Worm (Caenorhabditis elegans): ENCODE results near the gene fbxa-78.
A peak's percentile ranks its signal among the peaks of the same experiment; 100 is the strongest.
"Not testable (repeated sequence)": the region's sequence is repeated elsewhere in the genome, so short reads cannot be mapped to it uniquely, and the experiment has no call there.

Gene fbxa-78

DNA sequence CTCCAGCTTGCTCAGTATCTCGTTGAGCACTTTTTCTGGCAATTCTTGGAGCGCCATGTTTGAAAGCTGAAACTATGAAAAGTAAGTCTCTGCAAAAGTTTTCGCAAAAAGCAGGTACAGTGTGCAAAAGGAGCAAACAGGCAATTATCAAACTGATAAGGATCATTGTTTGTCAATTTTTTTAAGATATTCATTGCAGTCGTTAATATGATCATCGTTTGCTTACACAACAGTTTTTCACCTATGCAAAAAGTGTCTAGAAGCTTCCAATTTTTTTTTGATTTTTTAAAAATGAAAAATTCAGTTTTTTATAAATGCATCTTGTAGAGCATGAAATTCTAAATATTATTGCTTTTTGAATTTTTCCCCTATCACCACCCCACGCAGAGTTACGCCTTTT lies at the start of gene fbxa-78:
Gene fbxa-78, minus strand, starts transcription at position 101 of the 400 bp plus-strand sequence.
- not testable (repeated sequence) for TF ChIP-seq nhr-11 (tag; optimal IDR thresholded peaks at IDR 0.05); lsy-2 (tag; optimal IDR thresholded peaks at IDR 0.05); sup-37 (GFP tag; optimal IDR thresholded peaks at IDR 0.05)

DNA sequence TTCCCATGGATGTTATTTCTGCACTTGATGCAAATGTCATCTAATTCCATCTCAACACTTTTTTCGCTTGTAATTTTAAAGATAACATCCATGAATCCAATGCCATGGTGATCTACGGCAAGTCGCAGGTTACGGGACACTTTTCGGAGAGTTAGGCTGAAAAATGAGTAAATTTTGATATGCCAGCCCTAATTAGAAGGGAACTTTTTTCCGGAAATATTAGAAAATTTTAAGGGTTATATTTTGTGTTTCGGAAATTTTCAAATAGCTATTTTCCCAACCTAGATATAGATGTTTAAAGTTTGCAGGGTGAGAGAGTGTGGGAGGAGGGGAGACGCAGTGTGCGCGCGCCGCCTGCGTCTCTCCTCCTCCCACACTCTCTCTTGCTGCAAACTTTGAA lies 49.1 kb upstream of the fbxa-78 start:
- TF ChIP-seq lir-3 (tag; optimal IDR thresholded peaks at IDR 0.05; ENCODE audit: poor library complexity) (no peak), efl-1 (optimal IDR thresholded peaks at IDR 0.05) (no peak), efl-1 (GFP tag; optimal IDR thresholded peaks at IDR 0.05 in 1 of 2) (peak in 1 of 2 experiments; percentile 51)

DNA sequence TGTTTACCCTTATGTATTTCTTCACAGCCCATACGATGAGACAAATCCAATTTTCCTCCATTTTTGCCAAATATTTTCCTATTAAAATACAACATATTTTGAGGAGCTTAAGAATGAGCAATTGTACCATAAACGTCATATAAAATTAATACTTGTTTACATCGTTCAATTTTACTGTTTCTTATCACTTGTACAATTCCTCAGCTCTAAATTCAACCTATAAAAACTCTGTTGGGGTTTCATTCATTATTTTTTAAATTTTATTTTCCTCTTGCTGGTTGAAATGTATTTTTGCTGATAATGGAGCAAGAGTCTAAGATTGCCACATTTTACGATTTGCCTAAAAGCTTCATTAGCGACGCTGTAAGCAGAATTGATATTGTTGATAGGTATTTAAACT lies 45.2 kb upstream of the fbxa-78 start, which contains the start of gene fbxa-75:
Gene fbxa-75, plus strand, starts transcription at position 301 of the 400 bp plus-strand sequence.
- TF ChIP-seq zip-4 (GFP tag; optimal IDR thresholded peaks at IDR 0.05) (no peak), rnt-1 (tag; optimal IDR thresholded peaks at IDR 0.05) (no peak), ceh-90 (tag; optimal IDR thresholded peaks at IDR 0.05) (no peak), sox-4 (tag; optimal IDR thresholded peaks at IDR 0.05) (no peak), nhr-84 (tag; optimal IDR thresholded peaks at IDR 0.05) (no peak), tbx-2 (tag; optimal IDR thresholded peaks at IDR 0.05) (no peak), hpl-2 (GFP tag; optimal IDR thresholded peaks at IDR 0.05) (no peak), fkh-10 (GFP tag; optimal IDR thresholded peaks at IDR 0.05) (no peak), lin-13 (GFP tag; optimal IDR thresholded peaks at IDR 0.05) (no peak), nhr-12 (tag; optimal IDR thresholded peaks at IDR 0.05) (no peak), ama-1 (optimal IDR thresholded peaks at IDR 0.05) (no peak), mab-9 (GFP tag; IDR thresholded peaks at IDR 0.05) (no peak)

DNA sequence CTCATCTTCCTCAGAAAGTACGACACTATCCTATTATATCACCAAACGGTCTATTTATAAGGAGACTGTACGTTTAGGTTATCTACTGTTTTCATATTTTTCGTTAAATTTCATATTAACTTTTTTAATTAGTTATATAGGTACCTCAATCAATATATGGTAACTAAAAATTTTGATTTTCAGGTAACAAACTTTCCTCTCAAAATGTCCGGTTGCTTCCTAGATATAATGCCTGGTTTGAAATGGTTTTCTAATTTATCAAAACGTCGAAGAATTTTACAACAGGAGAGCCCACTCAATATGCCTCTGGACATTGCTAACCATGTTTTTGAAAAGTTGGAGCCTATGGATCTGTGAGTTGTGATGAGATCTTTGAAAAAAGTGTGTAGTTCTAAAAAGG lies 39.3 kb upstream of the fbxa-78 start, which contains the start of gene fbxa-28:
Gene fbxa-28, plus strand, starts transcription at position 301 of the 400 bp plus-strand sequence.
- no peak for TF ChIP-seq C34B4.2 (tag; optimal IDR thresholded peaks at IDR 0.05)
- TF ChIP-seq ces-1 (GFP tag; optimal IDR thresholded peaks at IDR 0.05) = no peak
- no peak for TF ChIP-seq unc-30 (tag; optimal IDR thresholded peaks at IDR 0.05)
- no peak for TF ChIP-seq xbp-1 (tag; optimal IDR thresholded peaks at IDR 0.05)
- TF ChIP-seq tlp-1 (tag; optimal IDR thresholded peaks at IDR 0.05) = no peak
- no peak for TF ChIP-seq ama-1 (optimal IDR thresholded peaks at IDR 0.05)

DNA sequence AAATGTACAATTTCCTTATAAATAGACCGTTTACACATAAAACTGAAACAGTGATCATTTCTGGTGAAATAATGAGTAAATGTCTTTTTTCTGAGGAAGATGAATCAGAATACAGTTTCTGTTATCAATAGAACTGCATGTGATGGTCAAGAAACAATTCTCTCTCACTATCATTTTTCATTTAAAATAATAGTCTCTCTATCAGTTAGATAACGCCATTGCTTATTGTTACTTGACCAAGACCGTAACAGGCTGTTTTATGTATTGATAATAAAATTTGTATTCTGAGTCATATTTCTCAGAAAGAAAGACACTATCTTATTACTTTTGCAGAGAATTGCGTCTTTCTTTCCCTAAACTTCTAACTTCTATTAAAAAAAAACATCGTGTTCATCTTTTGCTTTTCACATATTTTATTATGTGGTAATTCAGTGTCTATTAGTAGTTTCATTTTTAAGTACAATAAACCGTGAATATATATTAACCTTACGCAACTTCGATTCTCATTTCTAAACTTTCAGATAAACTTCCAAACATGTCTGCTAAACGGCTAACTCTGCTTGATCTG lies 37.0 kb upstream of the fbxa-78 start, which contains the start of gene fbxa-35:
Gene fbxa-35, plus strand, starts transcription at position 518 of the 568 bp plus-strand sequence.
- TF ChIP-seq egl-13 (tag; optimal IDR thresholded peaks at IDR 0.05) (no peak), elt-3 (tag; optimal IDR thresholded peaks at IDR 0.05) (peak in 2 of 6 experiments; percentile 13), efl-1 (optimal IDR thresholded peaks at IDR 0.05) (no peak), efl-1 (GFP tag; optimal IDR thresholded peaks at IDR 0.05 in 1 of 2) (peak in 1 of 2 experiments; percentile 19), elt-2 (tag; optimal IDR thresholded peaks at IDR 0.05) (peak; percentile 82), nhr-77 (tag; optimal IDR thresholded peaks at IDR 0.05) (no peak)

DNA sequence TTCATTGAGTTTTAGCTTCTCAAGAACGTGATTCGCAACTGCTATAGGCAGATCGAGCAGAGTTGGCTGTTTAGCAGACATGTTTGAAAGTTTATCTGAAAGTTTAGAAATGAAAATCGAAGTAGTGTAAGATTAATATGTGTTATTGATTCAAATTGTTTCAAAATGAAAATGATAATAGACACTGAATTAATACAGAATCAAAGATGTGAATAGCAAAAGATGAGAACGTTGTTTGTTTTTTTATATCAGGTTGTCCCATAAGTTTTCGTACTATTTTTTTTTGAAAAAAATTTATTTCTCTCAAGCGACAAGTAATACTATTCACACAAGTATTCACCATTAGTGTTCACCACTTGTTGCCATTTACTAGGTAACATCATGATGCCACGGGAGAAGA lies 34.9 kb upstream of the fbxa-78 start, which contains the start of gene fbxa-36:
Gene fbxa-36, minus strand, starts transcription at position 101 of the 400 bp plus-strand sequence.
- no peak for TF ChIP-seq aly-2 (tag; optimal IDR thresholded peaks at IDR 0.05)
- TF ChIP-seq Y116A8C.19 (tag; optimal IDR thresholded peaks at IDR 0.05; ENCODE audit: borderline replicate concordance) = no peak
- TF ChIP-seq F16B12.6 (tag; optimal IDR thresholded peaks at IDR 0.05) = no peak
- no peak for TF ChIP-seq nhr-20 (tag; optimal IDR thresholded peaks at IDR 0.05)
- no peak for TF ChIP-seq ceh-63 (GFP tag; optimal IDR thresholded peaks at IDR 0.05)
- TF ChIP-seq swsn-7 (tag; optimal IDR thresholded peaks at IDR 0.05) = no peak
- TF ChIP-seq blmp-1 (tag; optimal IDR thresholded peaks at IDR 0.05) = no peak
- TF ChIP-seq dsc-1 (tag; optimal IDR thresholded peaks at IDR 0.05) = no peak
- TF ChIP-seq C16A3.4 (tag; optimal IDR thresholded peaks at IDR 0.05) = no peak
- no peak for TF ChIP-seq C34B4.2 (tag; optimal IDR thresholded peaks at IDR 0.05)
- TF ChIP-seq egl-27 (tag; optimal IDR thresholded peaks at IDR 0.05) = no peak
- TF ChIP-seq vab-15 (tag; optimal IDR thresholded peaks at IDR 0.05) = no peak
- TF ChIP-seq unc-98 (GFP tag; IDR thresholded peaks at IDR 0.05) = no peak
- TF ChIP-seq fkh-8 (tag; optimal IDR thresholded peaks at IDR 0.05) = no peak
- TF ChIP-seq pqm-1 (tag; optimal IDR thresholded peaks at IDR 0.05) = no peak
- no peak for TF ChIP-seq fkh-4 (tag; optimal IDR thresholded peaks at IDR 0.05; ENCODE audit: borderline replicate concordance)

All from whole organism, L1 larva.